Fruit fly (Drosophila melanogaster): ENCODE results near the gene Atg17.
A peak's percentile ranks its signal among the peaks of the same experiment; 100 is the strongest.

Gene Atg17

dm6 chr3R:5620387-5620956, 49.0 kb upstream of the Atg17 start (continued):
- TF ChIP-seq CG11398 (GFP tag; optimal IDR thresholded peaks at IDR 0.05), result peak; percentile 60
- TF ChIP-seq CG9932 (GFP tag; IDR thresholded peaks at IDR 0.05), result peak; percentile 51; the same call in 1 of the 2 replicates
- TF ChIP-seq CG2712 (tag; optimal IDR thresholded peaks at IDR 0.05), result peak; percentile 71
- TF ChIP-seq maf-S (GFP tag; optimal IDR thresholded peaks at IDR 0.05), result peak; percentile 39
- TF ChIP-seq CG10274 (GFP tag; optimal IDR thresholded peaks at IDR 0.05), result peak; percentile 30
- peak; percentile 18; the same call in 1 of the 2 replicates for TF ChIP-seq klu (GFP tag; IDR thresholded peaks at IDR 0.05)
- TF ChIP-seq z (GFP tag; IDR thresholded peaks at IDR 0.05), result no peak
- no peak; the same call in 1 of the 2 replicates for TF ChIP-seq MBD-R2 (GFP tag; IDR thresholded peaks at IDR 0.05)
- peak; percentile 48 for TF ChIP-seq scrt (GFP tag; optimal IDR thresholded peaks at IDR 0.05)
- no peak for TF ChIP-seq Poxn (GFP tag; IDR thresholded peaks at IDR 0.05)
- TF ChIP-seq CG12155 (GFP tag; optimal IDR thresholded peaks at IDR 0.05), result no peak
- TF ChIP-seq croc (GFP tag; conservative IDR thresholded peaks at IDR 0.05), result 0 out of 3 replicates have a peak, but pooled peaks have one; percentile 38
- peak; percentile 52 for TF ChIP-seq ara (GFP tag; IDR thresholded peaks at IDR 0.05)
- peak; percentile 54 for TF ChIP-seq CG2875 (GFP tag; optimal IDR thresholded peaks at IDR 0.05)
- TF ChIP-seq HLHmδ (GFP tag; optimal IDR thresholded peaks at IDR 0.05), result peak; percentile 10
- TF ChIP-seq E2f2 (GFP tag; IDR thresholded peaks at IDR 0.05), result 0 out of 2 replicates have a peak, but pooled peaks have one; percentile 23
- TF ChIP-seq HLH3B (GFP tag; IDR thresholded peaks at IDR 0.05), result peak; percentile 77
- TF ChIP-seq CG1529 (GFP tag; optimal IDR thresholded peaks at IDR 0.05), result peak; percentile 42
- peak; percentile 58 for TF ChIP-seq CG15269 (tag; optimal IDR thresholded peaks at IDR 0.05)
- TF ChIP-seq cg (GFP tag; optimal IDR thresholded peaks at IDR 0.05), result no peak
- no peak for TF ChIP-seq Hr39 (optimal IDR thresholded peaks at IDR 0.05)
- TF ChIP-seq Sry-β (GFP tag; optimal IDR thresholded peaks at IDR 0.05), result no peak
- TF ChIP-seq CG4854 (GFP tag; optimal IDR thresholded peaks at IDR 0.05), result no peak
- TF ChIP-seq pnt (GFP tag; optimal IDR thresholded peaks at IDR 0.05), result peak; percentile 38
- peak; percentile 17 for TF ChIP-seq CG9817 (tag; optimal IDR thresholded peaks at IDR 0.05)
- peak; percentile 61; the same call in 1 of the 3 replicates for TF ChIP-seq CG7357 (GFP tag; IDR thresholded peaks at IDR 0.05)
- TF ChIP-seq jing (GFP tag; optimal IDR thresholded peaks at IDR 0.05), result peak; percentile 37
- no peak for TF ChIP-seq CG10431 (GFP tag; optimal IDR thresholded peaks at IDR 0.05)
- TF ChIP-seq pzg (GFP tag; optimal IDR thresholded peaks at IDR 0.05), result no peak
- peak; percentile 68 for TF ChIP-seq ind (GFP tag; optimal IDR thresholded peaks at IDR 0.05)
- peak; percentile 64 for TF ChIP-seq gcm2 (GFP tag; optimal IDR thresholded peaks at IDR 0.05)
- peak; percentile 70 for TF ChIP-seq Mes4 (GFP tag; optimal IDR thresholded peaks at IDR 0.05)
- no peak for TF ChIP-seq HmgD (GFP tag; optimal IDR thresholded peaks at IDR 0.05)
- peak; percentile 75 for TF ChIP-seq CG30403 (GFP tag; optimal IDR thresholded peaks at IDR 0.05)
- peak; percentile 4 for TF ChIP-seq CTCF (GFP tag; optimal IDR thresholded peaks at IDR 0.05)
- TF ChIP-seq CG3838 (GFP tag; optimal IDR thresholded peaks at IDR 0.05), result no peak
- TF ChIP-seq CG15514 (GFP tag; optimal IDR thresholded peaks at IDR 0.05), result peak; percentile 37
- no peak for TF ChIP-seq br (optimal IDR thresholded peaks at IDR 0.05)
- TF ChIP-seq hbn (GFP tag; IDR thresholded peaks at IDR 0.05; ENCODE audit: partially characterized antibody), result no peak
- TF ChIP-seq CG12769 (tag; optimal IDR thresholded peaks at IDR 0.05), result peak; percentile 71
- peak; percentile 45 for TF ChIP-seq CG6272 (GFP tag; IDR thresholded peaks at IDR 0.05)
- TF ChIP-seq chif (GFP tag; optimal IDR thresholded peaks at IDR 0.05), result peak in 1 of 2 experiments; percentile 65
- no peak for TF ChIP-seq CG10543 (GFP tag; optimal IDR thresholded peaks at IDR 0.05)
- no peak for TF ChIP-seq CG16813 (GFP tag; IDR thresholded peaks at IDR 0.05; ENCODE audit: partially characterized antibody)
- TF ChIP-seq BtbVII (GFP tag; optimal IDR thresholded peaks at IDR 0.05), result peak; percentile 24
- peak; percentile 61 for TF ChIP-seq D19A (tag; optimal IDR thresholded peaks at IDR 0.05)
- TF ChIP-seq crol (GFP tag; IDR thresholded peaks at IDR 0.05), result peak; percentile 82
- peak; percentile 30; the same call in 1 of the 3 replicates for TF ChIP-seq Aef1 (GFP tag; IDR thresholded peaks at IDR 0.05)
- no peak for TF ChIP-seq CG17612 (GFP tag; IDR thresholded peaks at IDR 0.05)
- peak; percentile 69 for TF ChIP-seq bab2 (GFP tag; optimal IDR thresholded peaks at IDR 0.05)
- peak; percentile 2 for TF ChIP-seq CG13123 (GFP tag; optimal IDR thresholded peaks at IDR 0.05)
- no peak for TF ChIP-seq Sin3A (optimal IDR thresholded peaks at IDR 0.05)
